Fruit fly (Drosophila melanogaster) whole organism, embryonic: ENCODE data around the gene CG10660.

Experiments used
- B-H2 ChIP-seq: fragments of 200-800 bp; sonication (Bioruptor generic); optimal IDR thresholded peaks from 2 replicates; lab custom pipeline; 2018; ENCODE audit warnings: missing biosample characterization, mild to moderate bottlenecking, missing genetic modification characterization
- BtbVII ChIP-seq: fragments of 200-800 bp; sonication (Bioruptor generic); optimal IDR thresholded peaks from 3 replicates; lab custom pipeline; 2017; ENCODE audit warnings: missing biosample characterization, mild to moderate bottlenecking, missing genetic modification characterization
- CG1024 ChIP-seq: fragments of 200-800 bp; sonication (Bioruptor generic); IDR thresholded peaks from 2 replicates; pipeline ENCODE4 v1.3.6; 2022; ENCODE audit warnings: missing biosample characterization, missing genetic modification characterization
- CG10321 ChIP-seq: fragments of 200-800 bp; sonication (Bioruptor generic); IDR thresholded peaks from 2 replicates; pipeline ENCODE4 v1.3.6; 2022; ENCODE audit warnings: missing biosample characterization, missing genetic modification characterization
- CG10366 ChIP-seq: fragments of 200-800 bp; sonication (Bioruptor generic); IDR thresholded peaks from 2 replicates; pipeline ENCODE4 v1.3.6; 2022; ENCODE audit warnings: missing biosample characterization, missing genetic modification characterization
- CG11723 ChIP-seq: fragments of 200-800 bp; sonication (Bioruptor generic); optimal IDR thresholded peaks from 2 replicates; lab custom pipeline; 2017; ENCODE audit warnings: missing biosample characterization, mild to moderate bottlenecking, missing genetic modification characterization
- CG12155 ChIP-seq: fragments of 200-800 bp; sonication (Bioruptor generic); optimal IDR thresholded peaks from 3 replicates; lab custom pipeline; 2016; ENCODE audit warnings: missing biosample characterization, missing genetic modification characterization
- CG16863 ChIP-seq: fragments of 200-800 bp; sonication (Bioruptor generic); optimal IDR thresholded peaks from 3 replicates; lab custom pipeline; 2016; ENCODE audit warnings: missing biosample characterization, missing genetic modification characterization
- CG18262 ChIP-seq: fragments of 200-800 bp; optimal IDR thresholded peaks from 3 replicates; lab custom pipeline; 2019; ENCODE audit warnings: missing biosample characterization, mild to moderate bottlenecking, missing genetic modification characterization, moderate library complexity
- CG2712 ChIP-seq: fragments of 200-800 bp; optimal IDR thresholded peaks from 3 replicates; lab custom pipeline; 2019; ENCODE audit warnings: missing biosample characterization, mild to moderate bottlenecking, missing genetic modification characterization, moderate library complexity
- CG31388 ChIP-seq: fragments of 200-800 bp; sonication (Bioruptor generic); optimal IDR thresholded peaks from 2 replicates; lab custom pipeline; 2016; ENCODE audit warnings: missing biosample characterization, missing genetic modification characterization
- CG32767 ChIP-seq: fragments of 200-800 bp; sonication (Bioruptor generic); IDR thresholded peaks from 2 replicates; pipeline ENCODE4 v1.3.6; 2022; ENCODE audit warnings: missing biosample characterization, missing genetic modification characterization
- CG6765 ChIP-seq: fragments of 200-800 bp; sonication (Bioruptor generic); optimal IDR thresholded peaks from 3 replicates; lab custom pipeline; 2017; ENCODE audit warnings: missing biosample characterization, mild to moderate bottlenecking, missing genetic modification characterization
- CG7839 ChIP-seq: fragments of 200-800 bp; sonication (Bioruptor generic); optimal IDR thresholded peaks from 3 replicates; lab custom pipeline; 2018; ENCODE audit warnings: missing biosample characterization, mild to moderate bottlenecking, missing genetic modification characterization, moderate library complexity
- CG8359 ChIP-seq: fragments of 200-800 bp; sonication (Bioruptor generic); optimal IDR thresholded peaks from 2 replicates; lab custom pipeline; 2017; ENCODE audit warnings: missing biosample characterization, mild to moderate bottlenecking, missing genetic modification characterization, borderline replicate concordance
- CG8944 ChIP-seq: fragments of 200-800 bp; sonication (Bioruptor generic); optimal IDR thresholded peaks from 3 replicates; lab custom pipeline; 2016; ENCODE audit warnings: missing biosample characterization, missing genetic modification characterization
- D ChIP-seq, 2 experiments: fragments of 200-800 bp in 1 of 2; fragments of >200 bp in 1 of 2; sonication (Bioruptor generic) in 1 of 2; optimal IDR thresholded peaks; 2 replicates in 1 of 2; 3 replicates in 1 of 2; lab custom pipeline; 2017; ENCODE audit warnings: mild to moderate bottlenecking in 1 of 2, missing biosample characterization in 1 of 2, missing genetic modification characterization in 1 of 2, missing genetic modification reagents in 1 of 2
- D19A ChIP-seq: fragments of 200-800 bp; optimal IDR thresholded peaks from 3 replicates; lab custom pipeline; 2019; ENCODE audit warnings: missing biosample characterization, mild to moderate bottlenecking, missing genetic modification characterization, moderate library complexity
- Dip3 ChIP-seq: fragments of 200-800 bp; sonication (Bioruptor generic); optimal IDR thresholded peaks from 3 replicates; lab custom pipeline; 2016; ENCODE audit warnings: missing biosample characterization, missing genetic modification characterization
- Dll ChIP-seq: fragments of 200-800 bp; sonication (Bioruptor generic); IDR thresholded peaks from 4 replicates; pipeline ENCODE4 v1.3.6; 2022; ENCODE audit warnings: missing biosample characterization, missing genetic modification characterization; ENCODE audit not compliant: partially characterized antibody
- Doc3 ChIP-seq: fragments of 200-800 bp; sonication (Bioruptor generic); IDR thresholded peaks from 3 replicates; pipeline ENCODE4 v1.3.6; 2022; ENCODE audit warnings: missing biosample characterization, missing genetic modification characterization; ENCODE audit not compliant: partially characterized antibody
- Fer2 ChIP-seq: fragments of 200-800 bp; sonication (Bioruptor generic); optimal IDR thresholded peaks from 2 replicates; lab custom pipeline; 2018; ENCODE audit warnings: missing biosample characterization, mild to moderate bottlenecking, missing genetic modification characterization, moderate library complexity
- Gsc ChIP-seq: fragments of 200-800 bp; sonication (Bioruptor generic); IDR thresholded peaks from 2 replicates; pipeline ENCODE4 v1.3.6; 2022; ENCODE audit warnings: missing biosample characterization, missing genetic modification characterization
- HHEX ChIP-seq: fragments of 200-800 bp; sonication (Bioruptor generic); optimal IDR thresholded peaks from 3 replicates; lab custom pipeline; 2017; ENCODE audit warnings: missing biosample characterization, mild to moderate bottlenecking, missing genetic modification characterization, missing genetic modification reagents
- Hey ChIP-seq: fragments of 200-800 bp; sonication (Bioruptor generic); optimal IDR thresholded peaks from 3 replicates; lab custom pipeline; 2018; ENCODE audit warnings: missing biosample characterization, mild to moderate bottlenecking, missing genetic modification characterization
- Mes4 ChIP-seq: fragments of 200-800 bp; sonication (Bioruptor generic); optimal IDR thresholded peaks from 2 replicates; lab custom pipeline; 2016; ENCODE audit warnings: missing biosample characterization, missing genetic modification characterization
- Oli ChIP-seq: fragments of 200-800 bp; sonication (Bioruptor generic); optimal IDR thresholded peaks from 2 replicates; lab custom pipeline; 2018; ENCODE audit warnings: missing biosample characterization, mild to moderate bottlenecking, missing genetic modification characterization, moderate library complexity
- Opbp ChIP-seq: fragments of 200-800 bp; sonication (Bioruptor generic); IDR thresholded peaks from 3 replicates; pipeline ENCODE4 v1.3.6; 2022; ENCODE audit warnings: missing biosample characterization, missing genetic modification characterization; ENCODE audit not compliant: partially characterized antibody
- Rx ChIP-seq: fragments of 200-800 bp; sonication (Bioruptor generic); IDR thresholded peaks from 2 replicates; pipeline ENCODE4 v1.3.6; 2022; ENCODE audit warnings: missing biosample characterization, missing genetic modification characterization
- al ChIP-seq: fragments of 200-800 bp; sonication (Bioruptor generic); IDR thresholded peaks from 2 replicates; pipeline ENCODE4 v1.3.6; 2022; ENCODE audit warnings: missing biosample characterization, missing genetic modification characterization
- ash1 ChIP-seq: fragments of 200-800 bp; sonication (Bioruptor generic); optimal IDR thresholded peaks from 2 replicates; lab custom pipeline; 2018; ENCODE audit warnings: missing biosample characterization, mild to moderate bottlenecking, missing genetic modification characterization
- cas ChIP-seq: fragments of 200-800 bp; sonication (Bioruptor generic); IDR thresholded peaks from 2 replicates; pipeline ENCODE4 v1.3.6; 2022; ENCODE audit warnings: missing biosample characterization, missing genetic modification characterization
- ci ChIP-seq: fragments of 200-800 bp; sonication (Bioruptor generic); IDR thresholded peaks from 3 replicates; pipeline ENCODE4 v1.3.6; 2022; ENCODE audit warnings: missing biosample characterization, missing genetic modification characterization
- corto ChIP-seq: fragments of 200-800 bp; sonication (Bioruptor generic); optimal IDR thresholded peaks from 2 replicates; lab custom pipeline; 2016; ENCODE audit warnings: missing biosample characterization, mild to moderate bottlenecking, missing genetic modification characterization, moderate library complexity
- dm ChIP-seq: fragments of 200-800 bp; sonication (Bioruptor generic); optimal IDR thresholded peaks from 3 replicates; lab custom pipeline; 2016; ENCODE audit warnings: missing biosample characterization, missing genetic modification characterization
- esg ChIP-seq: fragments of 200-800 bp; sonication (Bioruptor generic); conservative IDR thresholded peaks from 2 replicates; pipeline ENCODE4 v1.3.6; 2022; ENCODE audit warnings: missing biosample characterization, missing genetic modification characterization
- fru ChIP-seq: fragments of >200 bp; optimal IDR thresholded peaks from 2 replicates; lab custom pipeline; 2017
- gro ChIP-seq: fragments of 200-800 bp; sonication (Bioruptor generic); optimal IDR thresholded peaks from 2 replicates; lab custom pipeline; 2016; ENCODE audit warnings: missing biosample characterization, missing genetic modification characterization
- gt ChIP-seq: fragments of 200-800 bp; sonication (Bioruptor generic); IDR thresholded peaks from 2 replicates; pipeline ENCODE4 v1.3.6; 2022; ENCODE audit warnings: missing biosample characterization, missing genetic modification characterization
- hkb ChIP-seq, 2 experiments: fragments of 200-800 bp in 1 of 2; fragments of >200 bp in 1 of 2; sonication (Bioruptor generic) in 1 of 2; IDR thresholded peaks in 1 of 2; optimal IDR thresholded peaks in 1 of 2; 2 replicates each; pipeline versions ENCODE4 v1.3.6 to Lab custom; 2017 to 2022; ENCODE audit warnings: missing biosample characterization in 1 of 2, missing genetic modification characterization in 1 of 2
- inv ChIP-seq: fragments of 200-800 bp; sonication (Bioruptor generic); IDR thresholded peaks from 2 replicates; pipeline ENCODE4 v1.3.6; 2022; ENCODE audit warnings: missing biosample characterization, missing genetic modification characterization; ENCODE audit not compliant: partially characterized antibody
- lola ChIP-seq, 3 experiments: fragments of >200 bp in 2 of 3; fragments of 200-800 bp in 1 of 3; sonication (Bioruptor generic) in 1 of 3; optimal IDR thresholded peaks; 2 replicates each; lab custom pipeline; 2017 to 2019; ENCODE audit warnings: missing biosample characterization in 3 of 3, missing genetic modification characterization in 3 of 3, mild to moderate bottlenecking in 1 of 3, moderate library complexity in 1 of 3
- nau ChIP-seq: fragments of 200-800 bp; sonication (Bioruptor generic); optimal IDR thresholded peaks from 3 replicates; lab custom pipeline; 2017; ENCODE audit warnings: missing biosample characterization, mild to moderate bottlenecking, missing genetic modification characterization, missing genetic modification reagents
- nerfin-1 ChIP-seq: fragments of 200-800 bp; sonication (Bioruptor generic); optimal IDR thresholded peaks from 3 replicates; lab custom pipeline; 2019; ENCODE audit warnings: missing biosample characterization, mild to moderate bottlenecking, missing genetic modification characterization, moderate library complexity
- onecut ChIP-seq: fragments of 200-800 bp; sonication (Bioruptor generic); IDR thresholded peaks from 2 replicates; pipeline ENCODE4 v1.3.6; 2022; ENCODE audit warnings: missing biosample characterization, missing genetic modification characterization
- rib ChIP-seq: fragments of 200-800 bp; sonication (Bioruptor generic); IDR thresholded peaks from 2 replicates; pipeline ENCODE4 v1.3.6; 2022; ENCODE audit warnings: missing biosample characterization, missing genetic modification characterization
- ro ChIP-seq: fragments of 200-800 bp; sonication (Bioruptor generic); IDR thresholded peaks from 2 replicates; pipeline ENCODE4 v1.3.6; 2022; ENCODE audit warnings: missing biosample characterization, missing genetic modification characterization
- scrt ChIP-seq: fragments of 200-800 bp; sonication (Bioruptor generic); optimal IDR thresholded peaks from 2 replicates; lab custom pipeline; 2018; ENCODE audit warnings: missing biosample characterization, mild to moderate bottlenecking, missing genetic modification characterization, moderate library complexity
- sob ChIP-seq: fragments of 200-800 bp; sonication (Bioruptor generic); IDR thresholded peaks from 2 replicates; pipeline ENCODE4 v1.3.6; 2022; ENCODE audit warnings: missing biosample characterization, missing genetic modification characterization

CG10660 gene

DNA sequence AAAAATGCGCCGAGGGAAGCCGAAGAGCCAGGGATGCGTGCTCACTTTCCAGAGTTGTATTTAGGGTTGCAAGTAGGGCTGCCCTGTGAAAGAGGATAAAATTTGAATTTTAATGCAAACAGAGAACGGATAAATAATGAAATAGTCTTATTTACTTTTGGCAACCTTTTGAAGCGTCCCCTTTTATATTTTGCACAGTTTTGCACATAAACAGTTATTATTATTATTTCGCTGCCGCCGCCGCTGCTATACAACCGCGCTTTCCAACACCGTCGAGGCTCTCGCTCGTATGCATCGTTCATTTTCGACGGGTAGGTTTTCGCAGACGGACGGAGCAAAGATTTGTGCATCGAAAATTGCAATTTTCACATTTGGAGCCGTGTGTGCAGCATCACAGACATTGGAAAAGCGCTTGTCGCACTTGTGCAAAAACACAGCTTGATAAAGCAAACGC lies 24.3 kb upstream of the CG10660 start, which contains the start of the genes sti and tral (continued):
- peak; percentile 67; the same call in 1 of the 2 replicates for TF ChIP-seq CG32767 (GFP tag; lab: Robert Waterston, UW)
- TF ChIP-seq CG8944 (GFP tag; lab: Kevin White, UChicago), result peak; percentile 95
- TF ChIP-seq Rx (GFP tag; lab: Robert Waterston, UW), result peak; percentile 79
- peak; percentile 86 for TF ChIP-seq Mes4 (GFP tag; lab: Kevin White, UChicago)
- TF ChIP-seq lola (GFP tag; optimal IDR thresholded peaks at IDR 0.05; lab: Kevin White, UChicago), result peak in 1 of 3 experiments; percentile 78
- peak; percentile 70 for TF ChIP-seq CG6765 (GFP tag; lab: Kevin White, UChicago)
- peak; percentile 60; the same call in 1 of the 2 replicates for TF ChIP-seq gt
- TF ChIP-seq BtbVII (GFP tag; lab: Kevin White, UChicago), result peak; percentile 61
- TF ChIP-seq B-H2 (GFP tag; lab: Kevin White, UChicago), result peak; percentile 92
- peak; percentile 84 for TF ChIP-seq CG11723 (GFP tag; lab: Kevin White, UChicago)
- TF ChIP-seq CG16863 (GFP tag; lab: Kevin White, UChicago), result peak; percentile 92
- TF ChIP-seq hkb (optimal IDR thresholded peaks at IDR 0.05; lab: Kevin White, UChicago), result peak; percentile 81
- TF ChIP-seq hkb (GFP tag; IDR thresholded peaks at IDR 0.05; lab: Robert Waterston, UW), result peak; percentile 83
- TF ChIP-seq fru (lab: Kevin White, UChicago), result peak; percentile 38
- TF ChIP-seq Hey (tag; lab: Kevin White, UChicago), result peak; percentile 58
- TF ChIP-seq Doc3, result no peak
- peak; percentile 91 for TF ChIP-seq sob (GFP tag; lab: Robert Waterston, UW)
- peak; percentile 47 for TF ChIP-seq D19A (tag; lab: Kevin White, UChicago)
- TF ChIP-seq Dip3 (GFP tag; lab: Kevin White, UChicago), result peak; percentile 95
- peak; percentile 31; the same call in 2 of the 4 replicates for TF ChIP-seq Dll (GFP tag; lab: Robert Waterston, UW)
- TF ChIP-seq Oli (tag; lab: Kevin White, UChicago), result peak; percentile 55
- TF ChIP-seq CG31388, result peak; percentile 86
- peak; percentile 40; the same call in 1 of the 2 replicates for TF ChIP-seq CG1024 (GFP tag; lab: Robert Waterston, UW)
- TF ChIP-seq inv (GFP tag; lab: Robert Waterston, UW), result no peak
- TF ChIP-seq al (GFP tag; lab: Robert Waterston, UW), result peak; percentile 81
- TF ChIP-seq corto (GFP tag; lab: Kevin White, UChicago), result peak; percentile 81
- peak; percentile 95 for TF ChIP-seq gro
- peak; percentile 79 for TF ChIP-seq CG18262 (tag; lab: Kevin White, UChicago)
- TF ChIP-seq esg (GFP tag; lab: Robert Waterston, UW), result peak; percentile 73
- TF ChIP-seq nerfin-1 (tag; lab: Kevin White, UChicago), result peak; percentile 81
- peak; percentile 89 for TF ChIP-seq ci (GFP tag; lab: Robert Waterston, UW)
- no peak for TF ChIP-seq nau (GFP tag; lab: Kevin White, UChicago)
- TF ChIP-seq Gsc (GFP tag; lab: Robert Waterston, UW), result peak; percentile 48
- peak; percentile 79 for TF ChIP-seq HHEX (GFP tag; lab: Kevin White, UChicago)
- peak; percentile 89 for TF ChIP-seq Fer2 (tag; lab: Kevin White, UChicago)
- TF ChIP-seq scrt (GFP tag; lab: Kevin White, UChicago), result peak; percentile 68
- peak; percentile 81; the same call in 1 of the 2 replicates for TF ChIP-seq cas (GFP tag; lab: Robert Waterston, UW)
- peak; percentile 46 for TF ChIP-seq onecut (GFP tag; lab: Robert Waterston, UW)
- peak; percentile 57; the same call in 1 of the 2 replicates for TF ChIP-seq ro
- TF ChIP-seq CG2712 (tag; lab: Kevin White, UChicago), result peak; percentile 84
- TF ChIP-seq rib (GFP tag; lab: Robert Waterston, UW), result peak; percentile 85
- peak; percentile 57 for TF ChIP-seq CG10321 (GFP tag; lab: Robert Waterston, UW)
- TF ChIP-seq CG12155 (GFP tag; lab: Kevin White, UChicago), result peak; percentile 100
- TF ChIP-seq dm, result peak; percentile 87
- peak; percentile 59 for TF ChIP-seq CG8359 (GFP tag; lab: Kevin White, UChicago)
- TF ChIP-seq D (optimal IDR thresholded peaks at IDR 0.05; lab: Kevin White, UChicago), result peak; percentile 33
- TF ChIP-seq D (GFP tag; optimal IDR thresholded peaks at IDR 0.05; lab: Kevin White, UChicago), result peak; percentile 64
- TF ChIP-seq Opbp (GFP tag; lab: Robert Waterston, UW), result no peak
- TF ChIP-seq CG7839 (tag; lab: Kevin White, UChicago), result peak; percentile 75
- peak; percentile 39 for TF ChIP-seq ash1 (GFP tag; lab: Kevin White, UChicago)
- TF ChIP-seq CG10366, result peak; percentile 83
